Worm (Caenorhabditis elegans) whole organism, L1 larva: ENCODE results near the gene mxl-3.

ENCODE experiments used
- C04F5.9 ChIP-seq: sonication (generic microtip); optimal IDR thresholded peaks from 2 replicates; lab custom pipeline; 2016; ENCODE audit warnings: missing genetic modification characterization, missing compliant biosample characterization
- C16A3.4 ChIP-seq: fragments of 150-350 bp; optimal IDR thresholded peaks from 2 replicates; lab custom pipeline; 2014; ENCODE audit warnings: missing biosample characterization, missing genetic modification characterization
- F16B12.6 ChIP-seq: fragments of 150-350 bp; optimal IDR thresholded peaks from 2 replicates; lab custom pipeline; 2014; ENCODE audit warnings: missing biosample characterization, missing genetic modification characterization
- Y116A8C.19 ChIP-seq: sonication (generic microtip); optimal IDR thresholded peaks from 2 replicates; lab custom pipeline; 2016; ENCODE audit warnings: missing compliant biosample characterization, missing genetic modification characterization, borderline replicate concordance
- ama-1 ChIP-seq: fragments of 150-350 bp; optimal IDR thresholded peaks from 2 replicates; lab custom pipeline; 2014
- ceh-8 ChIP-seq: fragments of 200-800 bp; sonication (Bioruptor generic); optimal IDR thresholded peaks from 2 replicates; lab custom pipeline; 2018; ENCODE audit warnings: mild to moderate bottlenecking, missing genetic modification characterization, moderate library complexity, missing compliant biosample characterization
- ceh-88 ChIP-seq: fragments of 200-800 bp; sonication (Bioruptor generic); IDR thresholded peaks from 2 replicates; pipeline ENCODE4 v1.3.6; 2022; ENCODE audit warnings: missing genetic modification characterization, missing compliant biosample characterization
- ceh-90 ChIP-seq: sonication (generic microtip); optimal IDR thresholded peaks from 2 replicates; lab custom pipeline; 2016; ENCODE audit warnings: missing genetic modification characterization, missing compliant biosample characterization
- dpl-1 ChIP-seq, 3 experiments: fragments of 150-350 bp in 2 of 3; sonication (generic microtip) in 1 of 3; optimal IDR thresholded peaks; 2 replicates each; lab custom pipeline; 2014 to 2017; ENCODE audit warnings: missing biosample characterization in 3 of 3, missing genetic modification characterization in 3 of 3, missing genetic modification reagents in 3 of 3
- dsc-1 ChIP-seq: sonication (generic microtip); optimal IDR thresholded peaks from 2 replicates; lab custom pipeline; 2016; ENCODE audit warnings: mild to moderate bottlenecking, missing genetic modification characterization, missing compliant biosample characterization
- egl-13 ChIP-seq: sonication (generic microtip); optimal IDR thresholded peaks from 2 replicates; lab custom pipeline; 2016; ENCODE audit warnings: missing genotype, missing genetic modification reagents, missing genetic modification characterization, missing compliant biosample characterization
- egl-27 ChIP-seq, 2 experiments: fragments of 150-350 bp in 1 of 2; sonication (generic microtip); optimal IDR thresholded peaks; 3 replicates each; lab custom pipeline; 2017 to 2018; ENCODE audit warnings: missing biosample characterization in 2 of 2, missing genetic modification characterization in 2 of 2, missing genetic modification reagents in 2 of 2
- elt-2 ChIP-seq: sonication (generic microtip); optimal IDR thresholded peaks from 2 replicates; lab custom pipeline; 2016; ENCODE audit warnings: missing genetic modification characterization, mild to moderate bottlenecking, inconsistent platforms, missing compliant biosample characterization, missing genetic modification reagents
- elt-3 ChIP-seq, 6 experiments: fragments of 150-350 bp in 1 of 6; sonication (generic microtip); optimal IDR thresholded peaks; 2 replicates each; lab custom pipeline; 2017 to 2018; ENCODE audit warnings: missing biosample characterization in 6 of 6, missing genetic modification characterization in 6 of 6, inconsistent platforms in 1 of 6
- fkh-10 ChIP-seq: sonication (generic microtip); optimal IDR thresholded peaks from 2 replicates; lab custom pipeline; 2017; ENCODE audit warnings: missing biosample characterization, missing genetic modification reagents, missing genetic modification characterization
- fkh-8 ChIP-seq: sonication (generic microtip); optimal IDR thresholded peaks from 2 replicates; lab custom pipeline; 2016; ENCODE audit warnings: mild to moderate bottlenecking, missing genetic modification characterization, missing compliant biosample characterization
- fos-1 ChIP-seq: fragments of 150-350 bp; optimal IDR thresholded peaks from 2 replicates; lab custom pipeline; 2014; ENCODE audit warnings: missing biosample characterization, missing genetic modification characterization
- irx-1 ChIP-seq: sonication (generic microtip); optimal IDR thresholded peaks from 2 replicates; lab custom pipeline; 2016; ENCODE audit warnings: missing genetic modification characterization, missing compliant biosample characterization
- isw-1 ChIP-seq: fragments of 200-800 bp; sonication (Bioruptor generic); IDR thresholded peaks from 2 replicates; pipeline ENCODE4 v1.3.6; 2022; ENCODE audit warnings: missing genetic modification characterization, missing compliant biosample characterization
- jun-1 ChIP-seq: fragments of 150-350 bp; optimal IDR thresholded peaks from 2 replicates; lab custom pipeline; 2014; ENCODE audit warnings: missing biosample characterization, missing genetic modification reagents, missing genetic modification characterization
- lin-13 ChIP-seq: fragments of 150-350 bp; optimal IDR thresholded peaks from 2 replicates; lab custom pipeline; 2014; ENCODE audit warnings: missing biosample characterization, missing genetic modification reagents, missing genetic modification characterization
- lin-14 ChIP-seq: fragments of 200-800 bp; sonication (Bioruptor generic); optimal IDR thresholded peaks from 2 replicates; lab custom pipeline; 2018; ENCODE audit warnings: mild to moderate bottlenecking, missing genetic modification characterization, moderate library complexity, missing compliant biosample characterization
- lin-15B ChIP-seq: fragments of 150-350 bp; sonication (generic microtip); optimal IDR thresholded peaks from 3 replicates; lab custom pipeline; 2014; ENCODE audit warnings: missing biosample characterization, missing genetic modification characterization
- lin-35 ChIP-seq, 2 experiments: fragments of 150-350 bp; optimal IDR thresholded peaks; 2 replicates each; lab custom pipeline; 2014; ENCODE audit warnings: missing biosample characterization in 2 of 2, missing genetic modification characterization in 2 of 2, missing genetic modification reagents in 2 of 2
- lin-39 ChIP-seq: fragments of 150-350 bp; optimal IDR thresholded peaks from 2 replicates; lab custom pipeline; 2014; ENCODE audit warnings: missing biosample characterization, missing genetic modification reagents, missing genetic modification characterization
- lir-3 ChIP-seq: sonication (generic microtip); optimal IDR thresholded peaks from 2 replicates; lab custom pipeline; 2016; ENCODE audit warnings: mild to moderate bottlenecking, missing genetic modification characterization, moderate library complexity, missing compliant biosample characterization; ENCODE audit not compliant: poor library complexity
- lsy-2 ChIP-seq, 2 experiments: fragments of 150-350 bp; optimal IDR thresholded peaks; 2 replicates each; lab custom pipeline; 2014; ENCODE audit warnings: missing biosample characterization in 2 of 2, missing genetic modification characterization in 2 of 2
- mab-9 ChIP-seq: fragments of 200-800 bp; sonication (Bioruptor generic); IDR thresholded peaks from 2 replicates; pipeline ENCODE4 v1.3.6; 2022; ENCODE audit warnings: missing genetic modification reagents, missing genetic modification characterization, missing compliant biosample characterization
- mdl-1 ChIP-seq, 2 experiments: fragments of 150-350 bp; optimal IDR thresholded peaks; 2 replicates each; lab custom pipeline; 2014 to 2017; ENCODE audit warnings: missing biosample characterization in 2 of 2, missing genetic modification characterization in 2 of 2, inconsistent platforms in 1 of 2
- mep-1 ChIP-seq: fragments of 150-350 bp; optimal IDR thresholded peaks from 2 replicates; lab custom pipeline; 2014; ENCODE audit warnings: missing biosample characterization, missing genetic modification characterization
- nhr-11 ChIP-seq: fragments of 150-350 bp; optimal IDR thresholded peaks from 2 replicates; lab custom pipeline; 2014; ENCODE audit warnings: missing biosample characterization, missing genetic modification characterization
- nhr-12 ChIP-seq: sonication (generic microtip); optimal IDR thresholded peaks from 2 replicates; lab custom pipeline; 2017; ENCODE audit warnings: missing biosample characterization, missing genetic modification characterization
- nhr-19 ChIP-seq: fragments of 200-800 bp; sonication (Bioruptor generic); conservative IDR thresholded peaks from 2 replicates; pipeline ENCODE4 v1.3.6; 2022; ENCODE audit warnings: missing genetic modification characterization, missing compliant biosample characterization
- nhr-20 ChIP-seq: sonication (generic microtip); optimal IDR thresholded peaks from 2 replicates; lab custom pipeline; 2016; ENCODE audit warnings: mild to moderate bottlenecking, missing genetic modification characterization, missing compliant biosample characterization
- nhr-28 ChIP-seq: fragments of 150-350 bp; optimal IDR thresholded peaks from 2 replicates; lab custom pipeline; 2014; ENCODE audit warnings: missing biosample characterization, missing genetic modification characterization
- nhr-71 ChIP-seq: sonication (generic microtip); optimal IDR thresholded peaks from 2 replicates; lab custom pipeline; 2016; ENCODE audit warnings: mild to moderate bottlenecking, missing genetic modification characterization, moderate library complexity, missing compliant biosample characterization
- nhr-76 ChIP-seq: sonication (generic microtip); optimal IDR thresholded peaks from 2 replicates; lab custom pipeline; 2017; ENCODE audit warnings: missing biosample characterization, missing genetic modification characterization
- nhr-77 ChIP-seq: fragments of 150-350 bp; optimal IDR thresholded peaks from 2 replicates; lab custom pipeline; 2014; ENCODE audit warnings: missing biosample characterization, missing genetic modification characterization
- nhr-84 ChIP-seq: sonication (generic microtip); optimal IDR thresholded peaks from 2 replicates; lab custom pipeline; 2017; ENCODE audit warnings: missing biosample characterization, missing genetic modification characterization
- pqm-1 ChIP-seq: sonication (generic microtip); optimal IDR thresholded peaks from 3 replicates; lab custom pipeline; 2017; ENCODE audit warnings: missing biosample characterization, missing genetic modification characterization
- snpc-4 ChIP-seq: fragments of 150-350 bp; optimal IDR thresholded peaks from 2 replicates; lab custom pipeline; 2014; ENCODE audit warnings: missing biosample characterization, missing genetic modification characterization
- snu-23 ChIP-seq: sonication (generic microtip); optimal IDR thresholded peaks from 2 replicates; lab custom pipeline; 2016; ENCODE audit warnings: missing genetic modification characterization, missing compliant biosample characterization
- sox-4 ChIP-seq: sonication (generic microtip); optimal IDR thresholded peaks from 2 replicates; lab custom pipeline; 2016; ENCODE audit warnings: missing genetic modification characterization, missing compliant biosample characterization
- sptf-1 ChIP-seq: fragments of 150-350 bp; optimal IDR thresholded peaks from 2 replicates; lab custom pipeline; 2014; ENCODE audit warnings: missing biosample characterization, missing genetic modification characterization
- swsn-7 ChIP-seq: sonication (generic microtip); optimal IDR thresholded peaks from 2 replicates; lab custom pipeline; 2016; ENCODE audit warnings: missing genetic modification characterization, missing compliant biosample characterization
- tbx-2 ChIP-seq: sonication (generic microtip); optimal IDR thresholded peaks from 2 replicates; lab custom pipeline; 2016; ENCODE audit warnings: missing genetic modification characterization, missing compliant biosample characterization
- unc-130 ChIP-seq: fragments of 150-350 bp; optimal IDR thresholded peaks from 2 replicates; lab custom pipeline; 2017; ENCODE audit warnings: missing biosample characterization, missing genetic modification characterization, inconsistent platforms
- unc-62 ChIP-seq: fragments of 150-350 bp; optimal IDR thresholded peaks from 2 replicates; lab custom pipeline; 2014; ENCODE audit warnings: missing biosample characterization, missing genetic modification reagents, missing genetic modification characterization
- unc-86 ChIP-seq: sonication (generic microtip); optimal IDR thresholded peaks from 2 replicates; lab custom pipeline; 2016; ENCODE audit warnings: missing genetic modification characterization, missing compliant biosample characterization
- vab-15 ChIP-seq: sonication (generic microtip); optimal IDR thresholded peaks from 2 replicates; lab custom pipeline; 2017; ENCODE audit warnings: missing genotype, mild to moderate bottlenecking, missing genetic modification characterization, missing compliant biosample characterization
- xbp-1 ChIP-seq: sonication (generic microtip); optimal IDR thresholded peaks from 2 replicates; lab custom pipeline; 2016; ENCODE audit warnings: missing genetic modification characterization, missing compliant biosample characterization
- zip-4 ChIP-seq: fragments of 200-800 bp; sonication (Bioruptor generic); optimal IDR thresholded peaks from 2 replicates; lab custom pipeline; 2018; ENCODE audit warnings: mild to moderate bottlenecking, missing genetic modification characterization, moderate library complexity, missing compliant biosample characterization
- ztf-4 ChIP-seq: fragments of 150-350 bp; optimal IDR thresholded peaks from 2 replicates; lab custom pipeline; 2014; ENCODE audit warnings: missing biosample characterization, missing genetic modification characterization

The mxl-3 gene

DNA sequence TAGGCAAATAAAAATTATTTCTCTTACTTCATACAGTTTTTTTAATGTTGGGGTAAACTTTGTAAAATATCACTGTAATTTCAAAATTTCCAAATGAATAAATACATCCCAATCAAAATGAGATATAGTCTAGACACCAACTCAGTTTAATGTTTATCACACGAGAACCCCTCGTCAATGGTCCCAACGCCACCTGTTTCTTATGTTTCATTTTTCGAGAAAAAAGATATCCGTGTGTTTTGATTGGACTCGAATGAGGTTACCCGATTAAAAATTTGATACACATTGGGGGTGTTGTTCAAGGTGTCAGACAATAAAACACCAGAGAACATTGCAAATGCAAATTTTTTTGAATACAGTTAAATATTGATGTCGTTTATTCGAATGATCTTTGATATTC, 33.1 kb downstream of the mxl-3 start (continued):
- no peak for TF ChIP-seq nhr-11 (tag; lab: Kevin White, UChicago)
- TF ChIP-seq lin-39 (tag; lab: Kevin White, UChicago) = no peak
- TF ChIP-seq elt-3 (tag; optimal IDR thresholded peaks at IDR 0.05; lab: Kevin White, UChicago) = no peak
- no peak for TF ChIP-seq ceh-90 (tag; lab: Kevin White, UChicago)
- TF ChIP-seq C04F5.9 (tag; lab: Kevin White, UChicago) = no peak
- no peak for TF ChIP-seq swsn-7
- no peak for TF ChIP-seq jun-1 (tag; lab: Kevin White, UChicago)
- TF ChIP-seq fkh-8 (tag; lab: Kevin White, UChicago) = no peak
- no peak for TF ChIP-seq snpc-4 (tag; lab: Kevin White, UChicago)
- TF ChIP-seq unc-86 (tag; lab: Kevin White, UChicago) = no peak
- peak; percentile 31 for TF ChIP-seq snu-23 (GFP tag; lab: Kevin White, UChicago)
- no peak for TF ChIP-seq sox-4 (tag; lab: Kevin White, UChicago)
- TF ChIP-seq pqm-1 (tag; lab: Kevin White, UChicago) = no peak
- no peak for TF ChIP-seq ceh-8 (GFP tag; lab: Kevin White, UChicago)
- no peak for TF ChIP-seq elt-2
- peak; percentile 78 for TF ChIP-seq nhr-71 (tag; lab: Kevin White, UChicago)
- no peak for TF ChIP-seq nhr-76 (tag; lab: Kevin White, UChicago)
- no peak for TF ChIP-seq mab-9 (GFP tag; lab: Robert Waterston, UW)
- TF ChIP-seq fkh-10 (GFP tag; lab: Kevin White, UChicago) = no peak
- no peak for TF ChIP-seq zip-4 (GFP tag; lab: Kevin White, UChicago)
- TF ChIP-seq mdl-1 (tag; optimal IDR thresholded peaks at IDR 0.05; lab: Kevin White, UChicago) = no peak
- no peak for TF ChIP-seq dpl-1 (GFP tag; optimal IDR thresholded peaks at IDR 0.05; lab: Kevin White, UChicago)
- TF ChIP-seq lsy-2 (tag; optimal IDR thresholded peaks at IDR 0.05; lab: Kevin White, UChicago) = peak in 1 of 2 experiments; percentile 11
- TF ChIP-seq unc-62 (GFP tag; lab: Kevin White, UChicago) = no peak
- peak; percentile 9 for TF ChIP-seq nhr-20 (tag; lab: Kevin White, UChicago)
- TF ChIP-seq nhr-12 = no peak
- no peak for TF ChIP-seq ceh-88
- TF ChIP-seq lin-13 = no peak
- TF ChIP-seq vab-15 = no peak
- TF ChIP-seq nhr-77 = no peak
- no peak for TF ChIP-seq Y116A8C.19
- no peak for TF ChIP-seq unc-130 (tag; lab: Kevin White, UChicago)
- no peak for TF ChIP-seq egl-13 (tag; lab: Kevin White, UChicago)
- no peak for TF ChIP-seq C16A3.4
- no peak for TF ChIP-seq isw-1
- no peak for TF ChIP-seq ztf-4 (tag; lab: Kevin White, UChicago)
- peak; percentile 0 for TF ChIP-seq dsc-1 (tag; lab: Kevin White, UChicago)
- no peak for TF ChIP-seq xbp-1
- no peak for TF ChIP-seq F16B12.6 (tag; lab: Kevin White, UChicago)
- TF ChIP-seq lir-3 = no peak
- TF ChIP-seq lin-14 (GFP tag; lab: Kevin White, UChicago) = peak; percentile 19
- TF ChIP-seq nhr-28 (tag; lab: Kevin White, UChicago) = no peak
- no peak for TF ChIP-seq ama-1
- no peak for TF ChIP-seq nhr-84 (tag; lab: Kevin White, UChicago)
- TF ChIP-seq lin-15B (tag; lab: Kevin White, UChicago) = no peak

DNA sequence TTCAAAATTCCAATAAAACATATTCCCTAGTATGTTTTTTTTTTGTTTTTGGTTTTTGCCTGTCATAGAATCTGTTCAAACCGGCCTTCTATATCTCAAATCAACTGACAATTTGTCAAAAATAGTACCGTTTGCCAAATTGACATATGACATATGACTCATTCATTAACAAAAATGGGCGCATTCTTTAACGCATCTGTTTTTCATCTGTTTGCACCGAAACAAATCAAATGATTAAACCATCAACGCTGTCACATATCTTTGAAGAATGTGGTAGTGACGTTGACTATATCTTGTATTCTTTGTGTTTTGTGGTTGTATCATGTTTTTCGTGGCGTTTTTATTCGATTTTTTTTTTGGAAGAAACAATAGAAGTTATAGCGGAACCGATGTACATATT, 35.5 kb downstream of the mxl-3 start:
- TF ChIP-seq dsc-1 (tag; lab: Kevin White, UChicago) (no peak), nhr-20 (tag; lab: Kevin White, UChicago) (peak; percentile 55), F16B12.6 (tag; lab: Kevin White, UChicago) (no peak), mab-9 (GFP tag; lab: Robert Waterston, UW) (no peak), tbx-2 (tag; lab: Kevin White, UChicago) (peak; percentile 26), snpc-4 (tag; lab: Kevin White, UChicago) (no peak), egl-27 (tag; optimal IDR thresholded peaks at IDR 0.05; lab: Kevin White, UChicago) (no peak), snu-23 (GFP tag; lab: Kevin White, UChicago) (peak; percentile 7), fos-1 (no peak), mep-1 (tag; lab: Kevin White, UChicago) (peak; percentile 43), vab-15 (peak; percentile 46), ama-1 (no peak), unc-86 (tag; lab: Kevin White, UChicago) (no peak), nhr-28 (tag; lab: Kevin White, UChicago) (no peak), nhr-71 (tag; lab: Kevin White, UChicago) (peak; percentile 75), Y116A8C.19 (no peak), nhr-76 (tag; lab: Kevin White, UChicago) (no peak), lin-14 (GFP tag; lab: Kevin White, UChicago) (peak; percentile 52), lin-35 (GFP tag; optimal IDR thresholded peaks at IDR 0.05; lab: Kevin White, UChicago) (peak in 1 of 2 experiments; percentile 48), sptf-1 (tag; lab: Kevin White, UChicago) (no peak), C04F5.9 (tag; lab: Kevin White, UChicago) (no peak), irx-1 (tag; lab: Kevin White, UChicago) (no peak), nhr-19 (GFP tag; lab: Robert Waterston, UW) (peak; percentile 28), elt-3 (tag; optimal IDR thresholded peaks at IDR 0.05; lab: Kevin White, UChicago) (peak in 1 of 6 experiments; percentile 87)
